Worm (Caenorhabditis elegans): Measurements from ENCODE around the gene R11G10.3.
A peak's percentile ranks its signal among the peaks of the same experiment; 100 is the strongest.

Gene R11G10.3

DNA sequence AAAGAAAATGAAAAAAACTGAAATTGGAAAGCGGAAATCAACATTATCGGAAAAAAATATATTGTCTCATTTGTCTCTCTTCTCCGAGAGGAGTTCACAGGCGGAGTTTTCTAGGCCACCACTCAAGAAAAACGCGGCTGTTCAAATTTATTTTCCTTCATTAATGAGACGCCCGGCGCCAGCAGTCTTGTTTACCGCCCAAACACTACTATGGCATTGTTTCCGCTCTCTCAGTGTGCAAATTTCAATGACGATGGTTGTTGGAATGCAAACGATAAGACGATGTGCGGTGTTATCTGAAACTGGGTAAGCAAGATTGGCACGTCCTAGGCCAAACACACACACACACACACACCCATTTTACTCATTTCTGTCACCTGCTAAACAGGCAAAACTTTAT is 33.5 kb downstream of the R11G10.3 start, which contains the start of gene cav-2 (continued):
- TF ChIP-seq Y95B8A.8 (GFP tag; IDR thresholded peaks at IDR 0.05) = peak; percentile 71; the same call in 1 of the 2 replicates
- TF ChIP-seq snpc-3.4 (tag; optimal IDR thresholded peaks at IDR 0.05) = no peak
- peak in 1 of 2 experiments; percentile 66 for TF ChIP-seq rec-8 (tag; optimal IDR thresholded peaks at IDR 0.05)
- no peak for TF ChIP-seq F57A8.1 (GFP tag; optimal IDR thresholded peaks at IDR 0.05)
- peak; percentile 95 for TF ChIP-seq lin-54 (GFP tag; optimal IDR thresholded peaks at IDR 0.05)
- TF ChIP-seq xnd-1 (tag; optimal IDR thresholded peaks at IDR 0.05) = peak; percentile 4
- TF ChIP-seq F33H1.4 (GFP tag; IDR thresholded peaks at IDR 0.05) = peak; percentile 44
- TF ChIP-seq ceh-100 (GFP tag; IDR thresholded peaks at IDR 0.05) = 0 out of 2 replicates have a peak, but pooled peaks have one; percentile 45
- peak; percentile 11 for TF ChIP-seq athp-1 (tag; optimal IDR thresholded peaks at IDR 0.05)
- TF ChIP-seq ceh-27 (GFP tag; optimal IDR thresholded peaks at IDR 0.05) = peak; percentile 92
- TF ChIP-seq F52B5.7 (tag; optimal IDR thresholded peaks at IDR 0.05) = no peak
- no peak for TF ChIP-seq mes-4 (tag; optimal IDR thresholded peaks at IDR 0.05)
- TF ChIP-seq C06A6.2 (GFP tag; conservative IDR thresholded peaks at IDR 0.05) = 0 out of 2 replicates have a peak, but pooled peaks have one; percentile 28
- TF ChIP-seq cebp-2 (GFP tag; IDR thresholded peaks at IDR 0.05) = no peak
- TF ChIP-seq attf-3 (GFP tag; conservative IDR thresholded peaks at IDR 0.05) = peak; percentile 58
- TF ChIP-seq rcor-1 (GFP tag; IDR thresholded peaks at IDR 0.05) = peak; percentile 71
- peak; percentile 78 for TF ChIP-seq attf-5 (GFP tag; optimal IDR thresholded peaks at IDR 0.05)
- TF ChIP-seq lir-1 (GFP tag; conservative IDR thresholded peaks at IDR 0.05) = peak; percentile 60
- peak; percentile 88 for TF ChIP-seq B0035.1 (tag; optimal IDR thresholded peaks at IDR 0.05)
- TF ChIP-seq cebp-1 (GFP tag; IDR thresholded peaks at IDR 0.05) = 0 out of 2 replicates have a peak, but pooled peaks have one; percentile 57
- peak; percentile 66 for TF ChIP-seq cebp-1 (tag; optimal IDR thresholded peaks at IDR 0.05)
- no peak for TF ChIP-seq zfh-2 (GFP tag; conservative IDR thresholded peaks at IDR 0.05)
- TF ChIP-seq hsf-1 (GFP tag; IDR thresholded peaks at IDR 0.05) = no peak
- no peak for TF ChIP-seq nhr-90 (tag; optimal IDR thresholded peaks at IDR 0.05)
- peak; percentile 66; the same call in 1 of the 2 replicates for TF ChIP-seq hmg-20 (GFP tag; IDR thresholded peaks at IDR 0.05)
- TF ChIP-seq snpc-1.3 (tag; optimal IDR thresholded peaks at IDR 0.05; ENCODE audit: insufficient read depth) = no peak
- no peak for TF ChIP-seq ceh-79 (tag; optimal IDR thresholded peaks at IDR 0.05)
- peak; percentile 95 for TF ChIP-seq nhr-80 (tag; optimal IDR thresholded peaks at IDR 0.05)
- peak; percentile 74 for TF ChIP-seq efl-1 (GFP tag; optimal IDR thresholded peaks at IDR 0.05)
- peak; percentile 69 for TF ChIP-seq madf-6 (GFP tag; IDR thresholded peaks at IDR 0.05)
- TF ChIP-seq hmg-1.2 (GFP tag; IDR thresholded peaks at IDR 0.05) = peak; percentile 33
- peak; percentile 21 for TF ChIP-seq tlf-1 (GFP tag; optimal IDR thresholded peaks at IDR 0.05)
- no peak for TF ChIP-seq attf-6 (GFP tag; IDR thresholded peaks at IDR 0.05)
- 0 out of 2 replicates have a peak, but pooled peaks have one; percentile 66 for TF ChIP-seq lag-1 (GFP tag; IDR thresholded peaks at IDR 0.05)
- TF ChIP-seq chd-7 (tag; optimal IDR thresholded peaks at IDR 0.05) = peak; percentile 58
- peak; percentile 85 for TF ChIP-seq mcd-1 (GFP tag; IDR thresholded peaks at IDR 0.05)
- peak; percentile 52; the same call in 1 of the 2 replicates for TF ChIP-seq nfyb-1 (GFP tag; IDR thresholded peaks at IDR 0.05)
- peak; percentile 36 for TF ChIP-seq F22D6.2 (tag; optimal IDR thresholded peaks at IDR 0.05)
- TF ChIP-seq K11D2.4 (GFP tag; IDR thresholded peaks at IDR 0.05) = no peak
- TF ChIP-seq lin-26 (GFP tag; IDR thresholded peaks at IDR 0.05) = no peak
- TF ChIP-seq Y53G8AR.9 (GFP tag; conservative IDR thresholded peaks at IDR 0.05) = no peak
- peak; percentile 51 for TF ChIP-seq K12H6.12 (tag; optimal IDR thresholded peaks at IDR 0.05)
- no peak for TF ChIP-seq ama-1 (optimal IDR thresholded peaks at IDR 0.05)
- no peak for TF ChIP-seq ama-1 (GFP tag; optimal IDR thresholded peaks at IDR 0.05)
- peak; percentile 20 for TF ChIP-seq ztf-3 (GFP tag; optimal IDR thresholded peaks at IDR 0.05)
- no peak for TF ChIP-seq somi-1 (GFP tag; optimal IDR thresholded peaks at IDR 0.05)
- no peak for TF ChIP-seq B0019.2 (GFP tag; conservative IDR thresholded peaks at IDR 0.05)
- TF ChIP-seq F23B12.7 (tag; optimal IDR thresholded peaks at IDR 0.05; ENCODE audit: insufficient read depth) = peak; percentile 18
- 0 out of 2 replicates have a peak, but pooled peaks have one; percentile 25 for TF ChIP-seq aptf-2 (GFP tag; conservative IDR thresholded peaks at IDR 0.05)
